Worm (Caenorhabditis elegans): ENCODE results near the gene mlt-11.

The mlt-11 gene

DNA sequence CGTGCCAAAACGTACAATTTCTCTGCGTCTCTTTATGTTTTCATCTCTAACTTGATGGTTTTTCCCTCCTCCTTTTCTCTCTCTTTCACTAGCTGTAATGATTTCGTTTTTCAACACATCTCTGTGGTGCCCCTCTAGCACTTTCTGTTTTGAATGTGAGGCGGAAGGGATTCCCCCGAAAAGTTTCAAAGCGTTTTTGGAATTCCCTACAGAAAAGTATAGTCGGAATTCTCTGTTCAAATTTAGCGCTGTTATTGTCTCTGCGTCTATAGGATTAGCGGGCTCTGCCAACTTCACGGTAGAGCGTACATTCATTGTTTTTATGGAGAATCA lies 46.0 kb downstream of the mlt-11 start:
- TF ChIP-seq sma-3 (GFP tag; optimal IDR thresholded peaks at IDR 0.05): no peak
- no peak for TF ChIP-seq ztf-11 (tag; optimal IDR thresholded peaks at IDR 0.05)
- no peak for TF ChIP-seq nhr-23 (tag; optimal IDR thresholded peaks at IDR 0.05)
- peak; percentile 92 for TF ChIP-seq nhr-129 (tag; optimal IDR thresholded peaks at IDR 0.05)
- TF ChIP-seq C34F6.9 (tag; optimal IDR thresholded peaks at IDR 0.05): peak; percentile 82
- TF ChIP-seq alr-1 (tag; optimal IDR thresholded peaks at IDR 0.05): no peak
- no peak for TF ChIP-seq nhr-21 (tag; optimal IDR thresholded peaks at IDR 0.05)
- no peak for TF ChIP-seq aly-2 (tag; optimal IDR thresholded peaks at IDR 0.05)
- TF ChIP-seq crh-2 (tag; optimal IDR thresholded peaks at IDR 0.05): peak; percentile 68
- TF ChIP-seq nhr-237 (tag; optimal IDR thresholded peaks at IDR 0.05): no peak
- no peak for TF ChIP-seq snpc-4 (tag; optimal IDR thresholded peaks at IDR 0.05)
- peak; percentile 14 for TF ChIP-seq blmp-1 (tag; optimal IDR thresholded peaks at IDR 0.05; ENCODE audit: insufficient read depth)
- no peak for TF ChIP-seq egl-27 (tag; optimal IDR thresholded peaks at IDR 0.05)
- peak; percentile 29 for TF ChIP-seq F13H6.1 (tag; optimal IDR thresholded peaks at IDR 0.05)
- no peak for TF ChIP-seq unc-62 (GFP tag; optimal IDR thresholded peaks at IDR 0.05)
- TF ChIP-seq ceh-16 (tag; optimal IDR thresholded peaks at IDR 0.05): no peak
- no peak for TF ChIP-seq nhr-12 (tag; optimal IDR thresholded peaks at IDR 0.05)
- TF ChIP-seq dmd-4 (tag; optimal IDR thresholded peaks at IDR 0.05): no peak
- TF ChIP-seq sma-9 (GFP tag; optimal IDR thresholded peaks at IDR 0.05): peak; percentile 75
- no peak for TF ChIP-seq sma-9 (tag; optimal IDR thresholded peaks at IDR 0.05)
- TF ChIP-seq mbf-1 (tag; optimal IDR thresholded peaks at IDR 0.05): no peak
- TF ChIP-seq peb-1 (tag; optimal IDR thresholded peaks at IDR 0.05): no peak
- no peak for TF ChIP-seq ztf-1 (GFP tag; conservative IDR thresholded peaks at IDR 0.05)
- TF ChIP-seq R02D3.7 (tag; optimal IDR thresholded peaks at IDR 0.05): no peak
- no peak for TF ChIP-seq mab-5 (tag; optimal IDR thresholded peaks at IDR 0.05)
- TF ChIP-seq nhr-6 (tag; optimal IDR thresholded peaks at IDR 0.05): no peak
- peak; percentile 85 for TF ChIP-seq ztf-4 (tag; optimal IDR thresholded peaks at IDR 0.05)
- no peak for TF ChIP-seq lin-39 (tag; optimal IDR thresholded peaks at IDR 0.05)
- no peak for TF ChIP-seq elt-1 (tag; optimal IDR thresholded peaks at IDR 0.05)
- no peak for TF ChIP-seq zag-1 (tag; optimal IDR thresholded peaks at IDR 0.05)
- peak in 1 of 2 experiments; percentile 77 for TF ChIP-seq mdl-1 (tag; optimal IDR thresholded peaks at IDR 0.05)
- no peak for TF ChIP-seq sem-4 (tag; optimal IDR thresholded peaks at IDR 0.05)
- TF ChIP-seq ZK546.5 (tag; optimal IDR thresholded peaks at IDR 0.05): no peak
- TF ChIP-seq unc-39 (tag; optimal IDR thresholded peaks at IDR 0.05): no peak
- TF ChIP-seq lin-11 (tag; optimal IDR thresholded peaks at IDR 0.05): no peak
- TF ChIP-seq fos-1 (tag; optimal IDR thresholded peaks at IDR 0.05): no peak
- no peak for TF ChIP-seq lin-13 (GFP tag; optimal IDR thresholded peaks at IDR 0.05)
- TF ChIP-seq ama-1 (optimal IDR thresholded peaks at IDR 0.05): peak; percentile 88
- no peak for TF ChIP-seq nhr-77 (tag; optimal IDR thresholded peaks at IDR 0.05)
- TF ChIP-seq elt-3 (tag; optimal IDR thresholded peaks at IDR 0.05): no peak
- TF ChIP-seq nhr-25 (tag; optimal IDR thresholded peaks at IDR 0.05): peak; percentile 41
- TF ChIP-seq gmeb-1 (tag; optimal IDR thresholded peaks at IDR 0.05): no peak
- no peak for TF ChIP-seq Y55F3AM.14 (GFP tag; optimal IDR thresholded peaks at IDR 0.05)
- TF ChIP-seq lsy-2 (tag; optimal IDR thresholded peaks at IDR 0.05): peak in 1 of 2 experiments; percentile 71
- TF ChIP-seq ceh-82 (tag; optimal IDR thresholded peaks at IDR 0.05): no peak
- TF ChIP-seq nhr-11 (tag; optimal IDR thresholded peaks at IDR 0.05): no peak
- TF ChIP-seq unc-55 (GFP tag; optimal IDR thresholded peaks at IDR 0.05): peak; percentile 59
- TF ChIP-seq nhr-10 (tag; optimal IDR thresholded peaks at IDR 0.05): no peak
- TF ChIP-seq skn-1 (tag; optimal IDR thresholded peaks at IDR 0.05): peak; percentile 21

DNA sequence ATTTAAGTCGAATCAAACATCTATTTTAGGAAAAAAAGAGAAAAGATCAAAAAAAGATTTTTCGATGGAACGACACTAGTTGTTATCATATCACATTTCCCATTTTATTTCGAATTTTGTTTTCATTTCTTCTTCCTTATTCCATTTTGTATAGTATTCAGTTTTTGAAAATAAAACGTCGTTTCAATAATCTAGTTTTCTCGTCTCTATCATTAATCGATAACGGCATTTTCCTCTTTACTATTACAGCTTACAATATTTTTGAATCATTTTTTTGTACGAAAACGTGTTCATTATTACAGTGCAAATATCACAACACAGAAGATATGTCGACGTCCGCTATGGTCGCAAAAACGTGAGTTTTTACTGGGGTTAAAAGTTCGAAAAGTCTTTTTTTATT lies 46.6 kb downstream of the mlt-11 start, which contains the start of gene Y44A6C.1:
Gene Y44A6C.1 (plus strand): TSS at position 301 of the 400 bp plus-strand sequence.
- TF ChIP-seq blmp-1 (tag; optimal IDR thresholded peaks at IDR 0.05; ENCODE audit: insufficient read depth) (peak; percentile 73), unc-62 (GFP tag; optimal IDR thresholded peaks at IDR 0.05) (no peak)

All from whole organism, L2 larva.